Worm (Caenorhabditis elegans) whole organism, early embryonic: Measurements from ENCODE around the gene srz-97.

Experiments used
- F13C5.2 ChIP-seq: sonication (generic microtip); optimal IDR thresholded peaks from 2 replicates; lab custom pipeline; 2017; ENCODE audit warnings: mild to moderate bottlenecking, missing genetic modification characterization, inconsistent platforms, missing compliant biosample characterization
- aly-1 ChIP-seq: sonication (generic microtip); optimal IDR thresholded peaks from 2 replicates; lab custom pipeline; 2016; ENCODE audit warnings: missing genetic modification characterization, missing compliant biosample characterization
- ama-1 ChIP-seq: fragments of 150-350 bp; optimal IDR thresholded peaks from 2 replicates; lab custom pipeline; 2014
- ceh-13 ChIP-seq: fragments of 200-800 bp; sonication (Bioruptor generic); optimal IDR thresholded peaks from 2 replicates; lab custom pipeline; 2018; ENCODE audit warnings: mild to moderate bottlenecking, missing genetic modification characterization, missing compliant biosample characterization
- ets-7 ChIP-seq: sonication (generic microtip); optimal IDR thresholded peaks from 2 replicates; lab custom pipeline; 2016; ENCODE audit warnings: missing genotype, missing genetic modification characterization, missing compliant biosample characterization
- hmg-4 ChIP-seq: fragments of 200-800 bp; sonication (Bioruptor generic); optimal IDR thresholded peaks from 2 replicates; lab custom pipeline; 2018; ENCODE audit warnings: mild to moderate bottlenecking, missing genetic modification characterization, missing compliant biosample characterization
- hnd-1 ChIP-seq: sonication (generic microtip); optimal IDR thresholded peaks from 2 replicates; lab custom pipeline; 2016; ENCODE audit warnings: missing genetic modification characterization, missing compliant biosample characterization
- pes-1 ChIP-seq: fragments of 200-800 bp; sonication (Bioruptor generic); IDR thresholded peaks from 2 replicates; pipeline ENCODE4 v1.3.6; 2022; ENCODE audit warnings: missing genetic modification reagents, missing genetic modification characterization, missing compliant biosample characterization
- scrt-1 ChIP-seq: fragments of 200-800 bp; sonication (Bioruptor generic); IDR thresholded peaks from 2 replicates; pipeline ENCODE4 v1.3.6; 2022; ENCODE audit warnings: missing genetic modification characterization, missing compliant biosample characterization
- tbx-11 ChIP-seq: fragments of 200-800 bp; sonication (Bioruptor generic); IDR thresholded peaks from 2 replicates; pipeline ENCODE4 v1.3.6; 2022; ENCODE audit warnings: missing genetic modification characterization, missing compliant biosample characterization
- tra-4 ChIP-seq: sonication (generic microtip); optimal IDR thresholded peaks from 2 replicates; lab custom pipeline; 2017; ENCODE audit warnings: missing genetic modification characterization, missing compliant biosample characterization

DNA sequence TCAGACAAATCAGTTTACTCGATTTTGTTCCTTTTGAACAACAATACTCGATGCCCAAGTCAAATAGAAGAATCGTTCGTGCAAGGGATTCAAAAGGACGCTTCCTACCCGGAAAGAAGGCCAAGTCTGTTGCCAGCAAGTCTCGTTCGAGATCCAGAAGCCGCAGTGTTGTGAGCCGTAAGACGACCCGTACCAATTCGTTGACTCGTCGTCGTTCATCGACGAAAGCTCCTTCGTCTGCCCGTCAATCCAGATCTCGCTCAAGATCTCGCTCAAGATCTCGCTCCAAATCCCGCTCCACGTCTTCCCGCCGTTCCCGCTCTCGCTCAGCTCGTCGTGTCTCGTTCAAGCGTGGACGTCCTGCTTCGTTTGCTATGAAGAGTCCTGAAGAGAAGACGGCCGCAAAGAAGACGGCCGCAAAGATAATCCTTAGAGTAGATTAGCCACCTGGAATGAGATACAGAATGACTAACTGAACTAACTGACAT is 7.4 kb downstream of the srz-97 start, which contains the start of gene F08H9.2:
- TF ChIP-seq tra-4 (tag; lab: Kevin White, UChicago) (no peak), ets-7 (tag; lab: Kevin White, UChicago) (no peak), ama-1 (lab: Kevin White, UChicago) (no peak), pes-1 (no peak), scrt-1 (GFP tag; lab: Robert Waterston, UW) (no peak), hnd-1 (tag; lab: Kevin White, UChicago) (no peak), aly-1 (tag; lab: Kevin White, UChicago) (no peak), F13C5.2 (no peak), ceh-13 (GFP tag; lab: Kevin White, UChicago) (no peak), tbx-11 (no peak), hmg-4 (GFP tag; lab: Kevin White, UChicago) (peak; percentile 20)
